Fruit fly (Drosophila melanogaster): Measurements from ENCODE around the gene mthl10.

The mthl10 gene

DNA sequence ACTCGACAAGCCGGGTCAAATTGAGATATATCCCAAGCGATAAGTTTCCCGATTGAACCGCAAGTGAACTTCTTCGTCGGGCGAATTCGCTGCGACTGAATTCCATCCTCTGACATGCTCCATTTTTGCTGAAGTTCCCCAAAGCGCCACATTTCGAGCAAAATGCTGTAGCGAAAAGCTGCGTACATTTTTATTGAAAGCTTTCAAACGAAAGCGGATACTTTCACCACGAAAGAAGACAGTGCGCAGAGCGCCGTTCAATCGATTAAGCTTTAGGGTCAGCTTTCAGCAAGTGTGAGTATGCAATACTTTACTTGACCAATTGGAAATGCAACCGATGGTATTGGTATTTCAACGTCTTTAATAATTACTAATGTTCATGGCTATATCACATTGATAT is at the start of gene mthl10:
Gene mthl10, minus strand, starts transcription at position 77 of the 400 bp plus-strand sequence.
- TF ChIP-seq Dfd (GFP tag; optimal IDR thresholded peaks at IDR 0.05) (no peak), psq (GFP tag; optimal IDR thresholded peaks at IDR 0.05) (no peak), Abd-B (GFP tag; optimal IDR thresholded peaks at IDR 0.05) (no peak), jim (GFP tag; optimal IDR thresholded peaks at IDR 0.05) (no peak), Myc (optimal IDR thresholded peaks at IDR 0.05) (peak; percentile 22), Sp1 (GFP tag; optimal IDR thresholded peaks at IDR 0.05) (no peak), fru (GFP tag; optimal IDR thresholded peaks at IDR 0.05) (no peak), Hr83 (GFP tag; optimal IDR thresholded peaks at IDR 0.05; ENCODE audit: poor library complexity, severe bottlenecking) (no peak), ey (GFP tag; optimal IDR thresholded peaks at IDR 0.05) (no peak), Hnf4 (GFP tag; optimal IDR thresholded peaks at IDR 0.05) (no peak), CG9705 (GFP tag; optimal IDR thresholded peaks at IDR 0.05) (no peak), CrebA (GFP tag; optimal IDR thresholded peaks at IDR 0.05; ENCODE audit: borderline replicate concordance) (no peak), Hr78 (GFP tag; optimal IDR thresholded peaks at IDR 0.05) (no peak), sv (GFP tag; optimal IDR thresholded peaks at IDR 0.05) (no peak), dl (GFP tag; optimal IDR thresholded peaks at IDR 0.05; ENCODE audit: insufficient read depth in 1 of 2, partially characterized antibody in 2 of 2) (no peak), GATAd (GFP tag; optimal IDR thresholded peaks at IDR 0.05) (no peak), tai (GFP tag; optimal IDR thresholded peaks at IDR 0.05) (no peak), lola (GFP tag; optimal IDR thresholded peaks at IDR 0.05) (peak; percentile 73), CG32264 (GFP tag; optimal IDR thresholded peaks at IDR 0.05) (no peak), dmrt93B (GFP tag; optimal IDR thresholded peaks at IDR 0.05) (no peak), Vsx2 (GFP tag; optimal IDR thresholded peaks at IDR 0.05; ENCODE audit: partially characterized antibody) (no peak), pan (optimal IDR thresholded peaks at IDR 0.05) (no peak), foxo (GFP tag; optimal IDR thresholded peaks at IDR 0.05) (peak in 1 of 2 experiments; percentile 57), OdsH (GFP tag; optimal IDR thresholded peaks at IDR 0.05) (no peak), Mio (GFP tag; optimal IDR thresholded peaks at IDR 0.05) (no peak), sage (GFP tag; optimal IDR thresholded peaks at IDR 0.05) (peak; percentile 40), brk (GFP tag; optimal IDR thresholded peaks at IDR 0.05) (no peak), Rel (GFP tag; optimal IDR thresholded peaks at IDR 0.05) (no peak), Rel (tag; optimal IDR thresholded peaks at IDR 0.05) (peak; percentile 49), dsf (GFP tag; optimal IDR thresholded peaks at IDR 0.05; ENCODE audit: borderline replicate concordance) (no peak), rgr (GFP tag; optimal IDR thresholded peaks at IDR 0.05) (no peak), HLH106 (tag; optimal IDR thresholded peaks at IDR 0.05) (no peak), br (GFP tag; optimal IDR thresholded peaks at IDR 0.05) (no peak), h (GFP tag; optimal IDR thresholded peaks at IDR 0.05) (no peak), usp (GFP tag; optimal IDR thresholded peaks at IDR 0.05) (no peak), Jra (GFP tag; optimal IDR thresholded peaks at IDR 0.05) (no peak), Dif (GFP tag; optimal IDR thresholded peaks at IDR 0.05; ENCODE audit: partially characterized antibody) (no peak), N (GFP tag; optimal IDR thresholded peaks at IDR 0.05) (no peak), woc (GFP tag; optimal IDR thresholded peaks at IDR 0.05) (no peak)

DNA sequence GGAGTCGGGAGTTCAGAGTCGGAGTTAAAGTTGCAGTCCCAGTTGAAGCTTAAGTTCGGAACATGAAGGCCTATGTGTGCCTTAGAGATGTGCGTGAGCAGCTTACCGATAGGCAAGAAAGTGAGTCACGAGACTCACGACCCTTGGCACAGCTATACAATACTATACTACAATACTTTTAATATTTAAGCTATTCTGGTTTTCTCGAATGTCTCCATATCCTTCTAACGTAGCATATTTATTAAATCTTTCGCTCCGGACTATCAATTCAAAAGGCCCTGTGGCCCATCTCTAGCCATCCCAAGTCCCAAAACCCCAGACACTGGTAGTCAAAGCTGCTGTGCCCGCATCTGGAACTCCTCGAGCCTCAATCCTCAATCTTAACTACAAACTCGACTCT is 47.5 kb upstream of the mthl10 start:
- TF ChIP-seq Jra (GFP tag; optimal IDR thresholded peaks at IDR 0.05) (no peak), usp (GFP tag; optimal IDR thresholded peaks at IDR 0.05) (no peak), h (GFP tag; optimal IDR thresholded peaks at IDR 0.05) (peak; percentile 48), foxo (GFP tag; optimal IDR thresholded peaks at IDR 0.05) (peak in 1 of 2 experiments; percentile 38), fru (GFP tag; optimal IDR thresholded peaks at IDR 0.05) (peak; percentile 9), HLH106 (tag; optimal IDR thresholded peaks at IDR 0.05) (peak; percentile 23)

DNA sequence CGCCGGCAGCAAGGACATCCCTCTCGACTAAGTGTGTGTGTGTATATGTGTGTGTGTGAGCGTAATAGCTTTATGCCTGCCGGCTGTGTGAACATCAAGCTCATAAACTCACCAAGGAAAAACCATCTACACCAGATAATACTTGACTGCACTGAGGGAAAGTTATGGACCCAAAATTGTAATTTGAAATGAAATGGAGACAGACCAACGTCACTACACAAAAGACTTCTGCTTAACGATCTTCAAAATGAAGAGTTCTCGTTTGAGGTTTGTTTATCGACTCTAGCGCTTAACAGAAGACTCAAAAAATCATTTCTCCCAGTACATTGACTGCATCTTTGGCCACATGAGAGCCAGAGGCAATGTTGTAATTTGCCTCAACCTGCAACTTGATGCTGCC is 45.4 kb upstream of the mthl10 start:
- TF ChIP-seq brk (GFP tag; optimal IDR thresholded peaks at IDR 0.05) (no peak), Abd-B (GFP tag; optimal IDR thresholded peaks at IDR 0.05) (no peak), Hr78 (GFP tag; optimal IDR thresholded peaks at IDR 0.05) (no peak), dsf (GFP tag; optimal IDR thresholded peaks at IDR 0.05; ENCODE audit: borderline replicate concordance) (no peak), Hnf4 (GFP tag; optimal IDR thresholded peaks at IDR 0.05) (peak; percentile 23), tai (GFP tag; optimal IDR thresholded peaks at IDR 0.05) (no peak), Dif (GFP tag; optimal IDR thresholded peaks at IDR 0.05; ENCODE audit: partially characterized antibody) (no peak), sage (GFP tag; optimal IDR thresholded peaks at IDR 0.05) (no peak), Dfd (GFP tag; optimal IDR thresholded peaks at IDR 0.05) (no peak), dmrt93B (GFP tag; optimal IDR thresholded peaks at IDR 0.05) (peak; percentile 20), usp (GFP tag; optimal IDR thresholded peaks at IDR 0.05) (no peak), Rel (GFP tag; optimal IDR thresholded peaks at IDR 0.05) (no peak), Rel (tag; optimal IDR thresholded peaks at IDR 0.05) (no peak), HLH106 (tag; optimal IDR thresholded peaks at IDR 0.05) (peak; percentile 43), Vsx2 (GFP tag; optimal IDR thresholded peaks at IDR 0.05; ENCODE audit: partially characterized antibody) (no peak), ey (GFP tag; optimal IDR thresholded peaks at IDR 0.05) (peak; percentile 59), dl (GFP tag; optimal IDR thresholded peaks at IDR 0.05; ENCODE audit: insufficient read depth in 1 of 2, partially characterized antibody in 2 of 2) (no peak), Jra (GFP tag; optimal IDR thresholded peaks at IDR 0.05) (no peak), foxo (GFP tag; optimal IDR thresholded peaks at IDR 0.05) (peak in 1 of 2 experiments; percentile 60), br (GFP tag; optimal IDR thresholded peaks at IDR 0.05) (peak; percentile 59), pan (optimal IDR thresholded peaks at IDR 0.05) (no peak), rgr (GFP tag; optimal IDR thresholded peaks at IDR 0.05) (peak; percentile 52), GATAd (GFP tag; optimal IDR thresholded peaks at IDR 0.05) (no peak), lola (GFP tag; optimal IDR thresholded peaks at IDR 0.05) (no peak), Hr83 (GFP tag; optimal IDR thresholded peaks at IDR 0.05; ENCODE audit: poor library complexity, severe bottlenecking) (no peak), h (GFP tag; optimal IDR thresholded peaks at IDR 0.05) (peak; percentile 52), woc (GFP tag; optimal IDR thresholded peaks at IDR 0.05) (peak; percentile 50), sv (GFP tag; optimal IDR thresholded peaks at IDR 0.05) (no peak), Sp1 (GFP tag; optimal IDR thresholded peaks at IDR 0.05) (peak; percentile 39), fru (GFP tag; optimal IDR thresholded peaks at IDR 0.05) (peak; percentile 71), Mio (GFP tag; optimal IDR thresholded peaks at IDR 0.05) (no peak), OdsH (GFP tag; optimal IDR thresholded peaks at IDR 0.05) (peak; percentile 46), CG32264 (GFP tag; optimal IDR thresholded peaks at IDR 0.05) (no peak), Myc (optimal IDR thresholded peaks at IDR 0.05) (no peak), CG9705 (GFP tag; optimal IDR thresholded peaks at IDR 0.05) (no peak), CrebA (GFP tag; optimal IDR thresholded peaks at IDR 0.05; ENCODE audit: borderline replicate concordance) (no peak), psq (GFP tag; optimal IDR thresholded peaks at IDR 0.05) (peak; percentile 43), jim (GFP tag; optimal IDR thresholded peaks at IDR 0.05) (no peak), N (GFP tag; optimal IDR thresholded peaks at IDR 0.05) (no peak)

Data from whole organism, wandering third instar larva.